Worm (Caenorhabditis elegans) whole organism, early embryonic: Measurements from ENCODE around the gene sdz-11.
"Not testable (repeated sequence)": the region's sequence is repeated elsewhere in the genome, so short reads cannot be mapped to it uniquely, and the experiment has no call there.

ENCODE experiments used
- B0310.2 ChIP-seq: sonication (generic microtip); optimal IDR thresholded peaks from 2 replicates; lab custom pipeline; 2016; ENCODE audit warnings: mild to moderate bottlenecking, missing genetic modification characterization, missing compliant biosample characterization
- F13C5.2 ChIP-seq: sonication (generic microtip); optimal IDR thresholded peaks from 2 replicates; lab custom pipeline; 2017; ENCODE audit warnings: mild to moderate bottlenecking, missing genetic modification characterization, inconsistent platforms, missing compliant biosample characterization
- aly-1 ChIP-seq: sonication (generic microtip); optimal IDR thresholded peaks from 2 replicates; lab custom pipeline; 2016; ENCODE audit warnings: missing genetic modification characterization, missing compliant biosample characterization
- ama-1 ChIP-seq: fragments of 150-350 bp; optimal IDR thresholded peaks from 2 replicates; lab custom pipeline; 2014
- ceh-13 ChIP-seq: fragments of 200-800 bp; sonication (Bioruptor generic); optimal IDR thresholded peaks from 2 replicates; lab custom pipeline; 2018; ENCODE audit warnings: mild to moderate bottlenecking, missing genetic modification characterization, missing compliant biosample characterization
- ceh-36 ChIP-seq: sonication (generic microtip); optimal IDR thresholded peaks from 2 replicates; lab custom pipeline; 2016; ENCODE audit warnings: missing genetic modification characterization, inconsistent platforms, missing compliant biosample characterization
- ets-7 ChIP-seq: sonication (generic microtip); optimal IDR thresholded peaks from 2 replicates; lab custom pipeline; 2016; ENCODE audit warnings: missing genotype, missing genetic modification characterization, missing compliant biosample characterization
- flt-1 ChIP-seq: fragments of 200-800 bp; sonication (Bioruptor generic); IDR thresholded peaks from 2 replicates; pipeline ENCODE4 v1.3.6; 2022; ENCODE audit warnings: missing genetic modification characterization, missing compliant biosample characterization
- hmbx-1 ChIP-seq: sonication (generic microtip); optimal IDR thresholded peaks from 2 replicates; lab custom pipeline; 2016; ENCODE audit warnings: mild to moderate bottlenecking, missing genetic modification characterization, missing compliant biosample characterization
- hmg-4 ChIP-seq: fragments of 200-800 bp; sonication (Bioruptor generic); optimal IDR thresholded peaks from 2 replicates; lab custom pipeline; 2018; ENCODE audit warnings: mild to moderate bottlenecking, missing genetic modification characterization, missing compliant biosample characterization
- hnd-1 ChIP-seq: sonication (generic microtip); optimal IDR thresholded peaks from 2 replicates; lab custom pipeline; 2016; ENCODE audit warnings: missing genetic modification characterization, missing compliant biosample characterization
- pes-1 ChIP-seq: fragments of 200-800 bp; sonication (Bioruptor generic); IDR thresholded peaks from 2 replicates; pipeline ENCODE4 v1.3.6; 2022; ENCODE audit warnings: missing genetic modification reagents, missing genetic modification characterization, missing compliant biosample characterization
- scrt-1 ChIP-seq: fragments of 200-800 bp; sonication (Bioruptor generic); IDR thresholded peaks from 2 replicates; pipeline ENCODE4 v1.3.6; 2022; ENCODE audit warnings: missing genetic modification characterization, missing compliant biosample characterization
- sea-1 ChIP-seq: fragments of 200-800 bp; sonication (Bioruptor generic); conservative IDR thresholded peaks from 2 replicates; pipeline ENCODE4 v1.3.6; 2022; ENCODE audit warnings: missing genetic modification characterization, missing compliant biosample characterization
- tbx-11 ChIP-seq: fragments of 200-800 bp; sonication (Bioruptor generic); IDR thresholded peaks from 2 replicates; pipeline ENCODE4 v1.3.6; 2022; ENCODE audit warnings: missing genetic modification characterization, missing compliant biosample characterization
- tbx-37 ChIP-seq: fragments of 200-800 bp; sonication (Bioruptor generic); conservative IDR thresholded peaks from 2 replicates; pipeline ENCODE4 v1.3.6; 2022; ENCODE audit warnings: missing genetic modification reagents, missing genetic modification characterization, missing compliant biosample characterization
- tra-4 ChIP-seq: sonication (generic microtip); optimal IDR thresholded peaks from 2 replicates; lab custom pipeline; 2017; ENCODE audit warnings: missing genetic modification characterization, missing compliant biosample characterization

The sdz-11 gene

DNA sequence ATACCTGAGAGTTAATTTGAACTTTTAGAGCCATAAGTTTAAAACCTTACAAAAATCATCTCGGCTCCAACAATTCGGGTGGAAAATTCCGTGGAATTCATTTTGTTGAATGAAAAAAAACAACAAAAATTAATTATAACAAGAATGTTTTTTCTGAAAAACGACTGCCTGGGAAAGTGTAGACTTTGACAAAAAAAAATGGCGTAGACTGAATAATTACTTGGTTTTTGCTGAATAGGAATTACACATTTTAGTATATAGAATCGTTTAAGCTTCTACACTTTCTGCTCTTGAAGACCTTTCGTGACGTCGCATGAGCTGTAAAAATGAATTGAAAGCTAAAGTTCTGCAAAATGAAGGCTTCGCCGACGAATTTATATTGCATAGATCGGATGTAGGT lies 12.4 kb upstream of the sdz-11 start, which contains the start of gene srx-112:
Gene srx-112 (minus strand): TSS at position 101 of the 400 bp plus-strand sequence.
- no peak for TF ChIP-seq ceh-36 (tag; lab: Kevin White, UChicago)

DNA sequence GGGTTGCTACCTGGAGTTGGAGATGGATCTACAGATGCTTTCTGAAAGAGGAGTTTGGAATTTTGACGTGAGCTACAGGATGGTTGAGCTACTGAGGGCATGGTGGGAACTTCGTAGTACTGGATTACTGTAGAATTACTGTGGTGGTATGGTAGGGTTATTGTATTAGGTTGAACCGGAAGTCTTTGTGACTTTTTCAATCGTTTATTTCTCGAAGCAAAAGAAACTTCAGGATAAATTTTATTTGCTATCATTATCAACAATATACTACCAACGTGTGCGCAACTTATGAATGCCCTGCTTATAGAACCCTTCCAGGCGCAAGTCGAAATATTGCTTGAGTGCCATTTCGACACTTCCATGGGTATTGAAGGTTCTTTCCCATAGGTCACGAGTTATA lies 9.5 kb upstream of the sdz-11 start, which contains the start of gene T24E12.6:
Gene T24E12.6 (minus strand): TSS at position 101 of the 400 bp plus-strand sequence.
- not testable (repeated sequence) for TF ChIP-seq flt-1 (GFP tag; lab: Robert Waterston, UW); ceh-13; tra-4

DNA sequence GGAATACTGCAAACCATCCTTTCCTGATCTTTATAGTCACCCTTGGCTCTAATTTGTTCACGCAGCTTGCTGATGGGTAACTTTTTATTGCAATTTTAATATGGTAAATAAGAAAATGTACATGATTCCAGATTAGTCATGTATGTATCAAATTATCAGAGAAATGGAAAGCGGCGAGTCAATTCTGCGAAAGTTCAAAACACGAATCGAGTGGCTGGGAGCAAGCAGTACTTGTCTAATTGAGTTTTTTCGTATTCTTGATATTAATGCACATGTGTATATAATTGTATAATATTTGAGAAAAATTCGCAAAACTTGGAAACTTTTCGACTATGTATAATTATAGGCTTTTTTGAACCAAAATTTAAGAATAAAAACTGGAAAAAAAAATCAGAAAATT lies 6.9 kb upstream of the sdz-11 start, which contains the start of gene T24E12.12:
Gene T24E12.12 (plus strand): TSS at position 281 of the 400 bp plus-strand sequence.
- TF ChIP-seq ceh-13 (no peak), ets-7 (no peak), tbx-37 (GFP tag; lab: Robert Waterston, UW) (no peak), hnd-1 (tag; lab: Kevin White, UChicago) (no peak), tbx-11 (GFP tag; lab: Robert Waterston, UW) (no peak), aly-1 (tag; lab: Kevin White, UChicago) (no peak), ceh-36 (tag; lab: Kevin White, UChicago) (no peak), pes-1 (GFP tag; lab: Robert Waterston, UW) (no peak), hmg-4 (no peak), scrt-1 (no peak), flt-1 (GFP tag; lab: Robert Waterston, UW) (no peak), B0310.2 (no peak), ama-1 (no peak), sea-1 (no peak), hmbx-1 (tag; lab: Kevin White, UChicago) (no peak)

DNA sequence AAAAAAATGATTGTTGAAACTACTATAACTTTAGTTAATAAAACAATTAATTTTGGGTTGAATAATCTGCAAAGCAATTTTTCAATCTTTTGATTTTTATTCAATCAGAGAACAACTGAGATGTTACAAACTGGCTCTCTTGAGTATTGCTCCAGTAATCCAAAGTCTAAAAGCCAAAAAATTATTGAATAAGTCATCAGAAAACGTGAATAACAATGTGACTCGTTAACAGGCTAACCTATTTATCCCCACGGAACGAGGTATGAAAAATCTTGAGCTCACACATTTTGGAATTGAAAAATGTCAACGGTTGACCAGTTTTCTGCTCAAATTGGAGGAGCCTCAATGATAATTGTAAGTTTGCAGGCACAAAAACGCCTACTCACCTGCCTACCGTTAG lies 5.4 kb upstream of the sdz-11 start, which contains the start of gene srx-111:
Gene srx-111 (plus strand): TSS at position 301 of the 400 bp plus-strand sequence.
- TF ChIP-seq ceh-13 (no peak), hmbx-1 (tag; lab: Kevin White, UChicago) (no peak), tra-4 (no peak), tbx-37 (GFP tag; lab: Robert Waterston, UW) (no peak), ets-7 (no peak), F13C5.2 (tag; lab: Kevin White, UChicago) (no peak), ceh-36 (tag; lab: Kevin White, UChicago) (no peak), hnd-1 (tag; lab: Kevin White, UChicago) (no peak), sea-1 (no peak), aly-1 (tag; lab: Kevin White, UChicago) (no peak), B0310.2 (no peak), flt-1 (GFP tag; lab: Robert Waterston, UW) (no peak), pes-1 (GFP tag; lab: Robert Waterston, UW) (no peak), scrt-1 (no peak), tbx-11 (GFP tag; lab: Robert Waterston, UW) (no peak), ama-1 (no peak)

DNA sequence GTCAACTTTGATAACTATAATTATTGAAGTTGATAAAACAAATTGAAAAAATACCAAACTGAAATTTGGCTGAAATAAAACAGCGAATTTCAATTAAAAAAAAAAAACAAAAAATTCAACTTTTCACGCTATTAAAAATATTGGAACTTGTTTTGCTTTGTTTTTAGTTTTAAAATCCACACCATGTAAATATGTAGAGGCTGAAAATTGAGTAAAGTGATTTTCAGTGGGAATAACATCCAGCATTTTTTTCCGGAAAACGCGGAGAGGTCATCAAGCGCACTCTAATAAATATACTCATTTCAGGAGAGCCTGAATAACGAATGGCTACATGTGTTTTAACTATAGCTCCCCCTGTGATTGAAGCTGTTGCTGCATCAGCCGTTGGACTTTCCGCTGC lies 1.5 kb upstream of the sdz-11 start, which contains the start of gene rcd-1:
Gene rcd-1 (plus strand): TSS at position 301 of the 400 bp plus-strand sequence.
- TF ChIP-seq tbx-11 (GFP tag; lab: Robert Waterston, UW) (no peak), B0310.2 (no peak)

DNA sequence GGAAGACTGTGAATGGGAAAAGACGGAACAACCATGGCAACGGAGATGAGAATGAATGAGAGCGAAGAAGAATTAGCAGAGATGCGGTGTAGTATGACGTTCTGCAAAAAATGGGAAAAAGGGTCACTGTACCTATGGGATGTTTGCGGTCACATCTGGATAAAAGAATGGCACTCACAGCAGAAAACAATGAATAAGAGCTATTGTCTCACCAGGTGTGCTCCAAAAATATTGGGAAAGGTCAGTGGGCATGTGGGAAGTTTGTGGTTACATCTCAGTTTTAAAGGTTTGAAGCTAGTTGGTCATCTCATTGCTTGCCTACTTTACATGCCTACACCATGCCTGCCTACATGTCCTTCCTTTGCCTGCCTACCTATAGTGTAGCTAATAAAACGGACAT lies 1.4 kb downstream of the sdz-11 start, which contains the start of gene fbxb-91:
Gene fbxb-91 (minus strand): TSS at position 101 of the 400 bp plus-strand sequence.
- TF ChIP-seq ama-1 = no peak

DNA sequence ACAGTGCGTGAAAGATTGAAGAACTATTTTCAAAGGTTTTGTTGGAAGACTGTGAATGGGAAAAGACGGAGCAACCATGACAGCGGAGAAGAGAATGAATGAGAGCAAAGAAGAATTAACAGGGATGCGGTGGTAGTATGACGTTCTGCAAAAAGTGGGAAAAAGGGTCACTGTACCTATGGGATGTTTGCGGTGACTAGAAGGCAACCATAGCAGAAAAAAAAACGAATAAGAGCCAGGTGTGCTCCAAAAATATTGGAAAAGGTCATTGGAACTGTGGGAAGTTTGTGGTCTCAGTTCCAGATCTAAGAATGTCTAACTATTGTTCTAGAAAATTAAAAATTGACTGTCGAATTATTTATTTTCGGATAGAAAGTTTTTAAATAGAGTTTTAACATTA lies 3.4 kb downstream of the sdz-11 start, which contains the start of gene fbxb-90:
Gene fbxb-90 (minus strand): TSS at position 101 of the 400 bp plus-strand sequence.
- no peak for TF ChIP-seq tra-4
- TF ChIP-seq tbx-11 (GFP tag; lab: Robert Waterston, UW) = no peak
- no peak for TF ChIP-seq ceh-13
- no peak for TF ChIP-seq hnd-1 (tag; lab: Kevin White, UChicago)
- no peak for TF ChIP-seq pes-1 (GFP tag; lab: Robert Waterston, UW)
- TF ChIP-seq flt-1 (GFP tag; lab: Robert Waterston, UW) = no peak
- no peak for TF ChIP-seq scrt-1
- no peak for TF ChIP-seq ets-7
- TF ChIP-seq tbx-37 (GFP tag; lab: Robert Waterston, UW) = no peak
- no peak for TF ChIP-seq F13C5.2 (tag; lab: Kevin White, UChicago)
- no peak for TF ChIP-seq hmbx-1 (tag; lab: Kevin White, UChicago)
- no peak for TF ChIP-seq B0310.2
- TF ChIP-seq ceh-36 (tag; lab: Kevin White, UChicago) = no peak
- TF ChIP-seq hmg-4 = no peak
- TF ChIP-seq aly-1 (tag; lab: Kevin White, UChicago) = no peak
- no peak for TF ChIP-seq ama-1
- TF ChIP-seq sea-1 = no peak

DNA sequence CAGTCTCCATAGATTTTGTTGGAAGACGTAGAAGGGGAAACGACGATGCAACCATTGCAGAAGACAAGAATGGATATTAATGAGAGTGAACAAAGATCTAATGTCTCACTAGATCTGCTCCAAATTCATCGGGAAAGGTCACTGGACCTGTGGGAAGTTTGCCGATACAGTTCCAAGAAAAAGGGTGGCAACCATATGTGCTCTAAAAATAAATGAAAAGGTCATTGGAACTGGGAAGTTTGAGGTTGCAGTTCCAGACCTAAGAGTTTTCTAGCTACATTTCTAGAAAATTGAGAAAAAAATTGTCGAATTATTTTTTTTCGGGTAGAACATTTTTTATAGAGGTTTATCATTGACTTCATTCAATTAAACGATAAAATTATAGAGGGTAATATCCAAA lies 4.7 kb downstream of the sdz-11 start, which contains the start of gene fbxb-92:
Gene fbxb-92 (minus strand): TSS at position 101 of the 400 bp plus-strand sequence.
- TF ChIP-seq tbx-37 (GFP tag; lab: Robert Waterston, UW) = no peak
- TF ChIP-seq hmg-4 = no peak
- TF ChIP-seq ceh-13 = no peak
- no peak for TF ChIP-seq flt-1 (GFP tag; lab: Robert Waterston, UW)
- no peak for TF ChIP-seq tbx-11 (GFP tag; lab: Robert Waterston, UW)
- no peak for TF ChIP-seq hnd-1 (tag; lab: Kevin White, UChicago)
- TF ChIP-seq ceh-36 (tag; lab: Kevin White, UChicago) = no peak
- no peak for TF ChIP-seq sea-1
- TF ChIP-seq pes-1 (GFP tag; lab: Robert Waterston, UW) = no peak
- no peak for TF ChIP-seq hmbx-1 (tag; lab: Kevin White, UChicago)
- no peak for TF ChIP-seq tra-4
- TF ChIP-seq F13C5.2 (tag; lab: Kevin White, UChicago) = no peak
- TF ChIP-seq B0310.2 = no peak
- TF ChIP-seq ama-1 = no peak
- no peak for TF ChIP-seq aly-1 (tag; lab: Kevin White, UChicago)
- TF ChIP-seq scrt-1 = no peak
- TF ChIP-seq ets-7 = no peak
